Worm (Caenorhabditis elegans) whole organism, L1 larva: Measurements from ENCODE around the gene clec-6.

ENCODE experiments used
- C04F5.9 ChIP-seq: sonication (generic microtip); optimal IDR thresholded peaks from 2 replicates; lab custom pipeline; 2016; ENCODE audit warnings: missing genetic modification characterization, missing compliant biosample characterization
- C34B4.2 ChIP-seq: sonication (generic microtip); optimal IDR thresholded peaks from 2 replicates; lab custom pipeline; 2017; ENCODE audit warnings: mild to moderate bottlenecking, missing genetic modification characterization, missing compliant biosample characterization
- aly-2 ChIP-seq: fragments of 150-350 bp; optimal IDR thresholded peaks from 2 replicates; lab custom pipeline; 2014; ENCODE audit warnings: missing biosample characterization, missing genetic modification characterization
- ceh-88 ChIP-seq: fragments of 200-800 bp; sonication (Bioruptor generic); IDR thresholded peaks from 2 replicates; pipeline ENCODE4 v1.3.6; 2022; ENCODE audit warnings: missing genetic modification characterization, missing compliant biosample characterization
- dpl-1 ChIP-seq, 3 experiments: fragments of 150-350 bp in 2 of 3; sonication (generic microtip) in 1 of 3; optimal IDR thresholded peaks; 2 replicates each; lab custom pipeline; 2014 to 2017; ENCODE audit warnings: missing biosample characterization in 3 of 3, missing genetic modification characterization in 3 of 3, missing genetic modification reagents in 3 of 3
- dsc-1 ChIP-seq: sonication (generic microtip); optimal IDR thresholded peaks from 2 replicates; lab custom pipeline; 2016; ENCODE audit warnings: mild to moderate bottlenecking, missing genetic modification characterization, missing compliant biosample characterization
- efl-1 ChIP-seq, 4 experiments: fragments of 150-350 bp; optimal IDR thresholded peaks in 3 of 4; peaks in 1 of 4; 1 replicate in 1 of 4; 2 replicates in 3 of 4; lab custom pipeline; 2014; ENCODE audit warnings: missing biosample characterization in 2 of 4, missing genetic modification characterization in 2 of 4, missing genetic modification reagents in 2 of 4
- elt-2 ChIP-seq: sonication (generic microtip); optimal IDR thresholded peaks from 2 replicates; lab custom pipeline; 2016; ENCODE audit warnings: missing genetic modification characterization, mild to moderate bottlenecking, inconsistent platforms, missing compliant biosample characterization, missing genetic modification reagents
- elt-3 ChIP-seq, 6 experiments: fragments of 150-350 bp in 1 of 6; sonication (generic microtip); optimal IDR thresholded peaks; 2 replicates each; lab custom pipeline; 2017 to 2018; ENCODE audit warnings: missing biosample characterization in 6 of 6, missing genetic modification characterization in 6 of 6, inconsistent platforms in 1 of 6
- ets-5 ChIP-seq: fragments of 200-800 bp; sonication (Bioruptor generic); IDR thresholded peaks from 2 replicates; pipeline ENCODE4 v1.3.6; 2022; ENCODE audit warnings: missing genetic modification characterization, missing compliant biosample characterization
- fkh-8 ChIP-seq: sonication (generic microtip); optimal IDR thresholded peaks from 2 replicates; lab custom pipeline; 2016; ENCODE audit warnings: mild to moderate bottlenecking, missing genetic modification characterization, missing compliant biosample characterization
- fos-1 ChIP-seq: fragments of 150-350 bp; optimal IDR thresholded peaks from 2 replicates; lab custom pipeline; 2014; ENCODE audit warnings: missing biosample characterization, missing genetic modification characterization
- grh-1 ChIP-seq: fragments of 200-800 bp; sonication (Bioruptor generic); IDR thresholded peaks from 2 replicates; pipeline ENCODE4 v1.3.6; 2022; ENCODE audit warnings: missing genetic modification reagents, missing genetic modification characterization, missing compliant biosample characterization
- hlh-17 ChIP-seq: fragments of 200-800 bp; sonication (Bioruptor generic); optimal IDR thresholded peaks from 2 replicates; lab custom pipeline; 2018; ENCODE audit warnings: missing genetic modification characterization, mild to moderate bottlenecking, missing compliant biosample characterization, moderate library complexity, borderline replicate concordance
- hlh-4 ChIP-seq: sonication (generic microtip); optimal IDR thresholded peaks from 2 replicates; lab custom pipeline; 2016; ENCODE audit warnings: mild to moderate bottlenecking, missing genetic modification characterization, missing compliant biosample characterization
- isw-1 ChIP-seq: fragments of 200-800 bp; sonication (Bioruptor generic); IDR thresholded peaks from 2 replicates; pipeline ENCODE4 v1.3.6; 2022; ENCODE audit warnings: missing genetic modification characterization, missing compliant biosample characterization
- jun-1 ChIP-seq: fragments of 150-350 bp; optimal IDR thresholded peaks from 2 replicates; lab custom pipeline; 2014; ENCODE audit warnings: missing biosample characterization, missing genetic modification reagents, missing genetic modification characterization
- lin-13 ChIP-seq: fragments of 150-350 bp; optimal IDR thresholded peaks from 2 replicates; lab custom pipeline; 2014; ENCODE audit warnings: missing biosample characterization, missing genetic modification reagents, missing genetic modification characterization
- lin-14 ChIP-seq: fragments of 200-800 bp; sonication (Bioruptor generic); optimal IDR thresholded peaks from 2 replicates; lab custom pipeline; 2018; ENCODE audit warnings: mild to moderate bottlenecking, missing genetic modification characterization, moderate library complexity, missing compliant biosample characterization
- lin-35 ChIP-seq, 2 experiments: fragments of 150-350 bp; optimal IDR thresholded peaks; 2 replicates each; lab custom pipeline; 2014; ENCODE audit warnings: missing biosample characterization in 2 of 2, missing genetic modification characterization in 2 of 2, missing genetic modification reagents in 2 of 2
- lin-39 ChIP-seq: fragments of 150-350 bp; optimal IDR thresholded peaks from 2 replicates; lab custom pipeline; 2014; ENCODE audit warnings: missing biosample characterization, missing genetic modification reagents, missing genetic modification characterization
- lsy-2 ChIP-seq, 2 experiments: fragments of 150-350 bp; optimal IDR thresholded peaks; 2 replicates each; lab custom pipeline; 2014; ENCODE audit warnings: missing biosample characterization in 2 of 2, missing genetic modification characterization in 2 of 2
- mep-1 ChIP-seq: fragments of 150-350 bp; optimal IDR thresholded peaks from 2 replicates; lab custom pipeline; 2014; ENCODE audit warnings: missing biosample characterization, missing genetic modification characterization
- nhr-11 ChIP-seq: fragments of 150-350 bp; optimal IDR thresholded peaks from 2 replicates; lab custom pipeline; 2014; ENCODE audit warnings: missing biosample characterization, missing genetic modification characterization
- nhr-19 ChIP-seq: fragments of 200-800 bp; sonication (Bioruptor generic); conservative IDR thresholded peaks from 2 replicates; pipeline ENCODE4 v1.3.6; 2022; ENCODE audit warnings: missing genetic modification characterization, missing compliant biosample characterization
- nhr-20 ChIP-seq: sonication (generic microtip); optimal IDR thresholded peaks from 2 replicates; lab custom pipeline; 2016; ENCODE audit warnings: mild to moderate bottlenecking, missing genetic modification characterization, missing compliant biosample characterization
- nhr-47 ChIP-seq: sonication (generic microtip); optimal IDR thresholded peaks from 2 replicates; lab custom pipeline; 2016; ENCODE audit warnings: mild to moderate bottlenecking, missing genetic modification characterization, moderate library complexity, missing compliant biosample characterization
- nhr-71 ChIP-seq: sonication (generic microtip); optimal IDR thresholded peaks from 2 replicates; lab custom pipeline; 2016; ENCODE audit warnings: mild to moderate bottlenecking, missing genetic modification characterization, moderate library complexity, missing compliant biosample characterization
- nhr-85 ChIP-seq: sonication (generic microtip); peaks from one replicate; lab custom pipeline; 2016; ENCODE audit warnings: missing genetic modification characterization, inconsistent platforms, missing compliant biosample characterization
- nhr-90 ChIP-seq: sonication (generic microtip); optimal IDR thresholded peaks from 2 replicates; lab custom pipeline; 2016; ENCODE audit warnings: mild to moderate bottlenecking, missing genetic modification characterization, missing compliant biosample characterization; ENCODE audit not compliant: poor library complexity
- pag-3 ChIP-seq: sonication (generic microtip); optimal IDR thresholded peaks from 2 replicates; lab custom pipeline; 2017; ENCODE audit warnings: missing genetic modification characterization, mild to moderate bottlenecking, missing compliant biosample characterization, antibody characterized with exemption, borderline replicate concordance; ENCODE audit not compliant: insufficient read depth
- snu-23 ChIP-seq: sonication (generic microtip); optimal IDR thresholded peaks from 2 replicates; lab custom pipeline; 2016; ENCODE audit warnings: missing genetic modification characterization, missing compliant biosample characterization
- sptf-1 ChIP-seq: fragments of 150-350 bp; optimal IDR thresholded peaks from 2 replicates; lab custom pipeline; 2014; ENCODE audit warnings: missing biosample characterization, missing genetic modification characterization
- swsn-7 ChIP-seq: sonication (generic microtip); optimal IDR thresholded peaks from 2 replicates; lab custom pipeline; 2016; ENCODE audit warnings: missing genetic modification characterization, missing compliant biosample characterization
- tbx-2 ChIP-seq: sonication (generic microtip); optimal IDR thresholded peaks from 2 replicates; lab custom pipeline; 2016; ENCODE audit warnings: missing genetic modification characterization, missing compliant biosample characterization
- tlp-1 ChIP-seq: fragments of 150-350 bp; optimal IDR thresholded peaks from 2 replicates; lab custom pipeline; 2014; ENCODE audit warnings: missing biosample characterization, missing genetic modification characterization
- unc-130 ChIP-seq: fragments of 150-350 bp; optimal IDR thresholded peaks from 2 replicates; lab custom pipeline; 2017; ENCODE audit warnings: missing biosample characterization, missing genetic modification characterization, inconsistent platforms
- unc-86 ChIP-seq: sonication (generic microtip); optimal IDR thresholded peaks from 2 replicates; lab custom pipeline; 2016; ENCODE audit warnings: missing genetic modification characterization, missing compliant biosample characterization
- xbp-1 ChIP-seq: sonication (generic microtip); optimal IDR thresholded peaks from 2 replicates; lab custom pipeline; 2016; ENCODE audit warnings: missing genetic modification characterization, missing compliant biosample characterization

Gene clec-6

ce11 chrIII:4930154-4930679 is 43.0 kb upstream of the clec-6 start, which contains the start of gene set-2 (continued):
- TF ChIP-seq fos-1 (no peak), hlh-4 (tag; lab: Kevin White, UChicago) (no peak), nhr-11 (tag; lab: Kevin White, UChicago) (no peak), unc-86 (tag; lab: Kevin White, UChicago) (peak; percentile 25), C34B4.2 (tag; lab: Kevin White, UChicago) (no peak), nhr-85 (tag; lab: Kevin White, UChicago) (peak; percentile 87), lin-39 (tag; lab: Kevin White, UChicago) (no peak)

- no peak for TF ChIP-seq tlp-1 (tag; lab: Kevin White, UChicago)
- no peak for TF ChIP-seq nhr-85 (tag; lab: Kevin White, UChicago)
- TF ChIP-seq fos-1, result no peak
- no peak for TF ChIP-seq elt-3 (tag; optimal IDR thresholded peaks at IDR 0.05; lab: Kevin White, UChicago)
- no peak for TF ChIP-seq ets-5 (GFP tag; lab: Robert Waterston, UW)
- TF ChIP-seq unc-86 (tag; lab: Kevin White, UChicago), result no peak
- no peak for TF ChIP-seq elt-2 (tag; lab: Kevin White, UChicago)
- no peak for TF ChIP-seq unc-130 (tag; lab: Kevin White, UChicago)
- no peak for TF ChIP-seq aly-2
- TF ChIP-seq pag-3, result no peak
- TF ChIP-seq C04F5.9, result no peak
- no peak for TF ChIP-seq nhr-19 (GFP tag; lab: Robert Waterston, UW)
- no peak for TF ChIP-seq sptf-1 (tag; lab: Kevin White, UChicago)
- no peak for TF ChIP-seq lin-13 (GFP tag; lab: Kevin White, UChicago)
- no peak for TF ChIP-seq lin-35 (GFP tag; optimal IDR thresholded peaks at IDR 0.05; lab: Kevin White, UChicago)
- TF ChIP-seq isw-1 (GFP tag; lab: Robert Waterston, UW), result no peak
Measured at ce11 chrIII:4924134-4924533, 36.9 kb upstream of the clec-6 start.

ce11 chrIII:4922020-4922419 is 34.8 kb upstream of the clec-6 start, which contains the start of gene mmab-1:
mmab-1 (minus strand) TSS chrIII:4922114.
- peak in 1 of 2 experiments; percentile 18 for TF ChIP-seq lsy-2 (tag; optimal IDR thresholded peaks at IDR 0.05; lab: Kevin White, UChicago)
- peak; percentile 51 for TF ChIP-seq grh-1 (GFP tag; lab: Robert Waterston, UW)
- peak; percentile 36 for TF ChIP-seq fkh-8 (tag; lab: Kevin White, UChicago)
- peak; percentile 8; the same call in 1 of the 2 replicates for TF ChIP-seq ceh-88 (GFP tag; lab: Robert Waterston, UW)
- TF ChIP-seq lin-35 (GFP tag; optimal IDR thresholded peaks at IDR 0.05; lab: Kevin White, UChicago), result peak in 1 of 2 experiments; percentile 8
- peak; percentile 66 for TF ChIP-seq nhr-19 (GFP tag; lab: Robert Waterston, UW)
- TF ChIP-seq nhr-90 (tag; lab: Kevin White, UChicago), result peak; percentile 60
- TF ChIP-seq nhr-47 (tag; lab: Kevin White, UChicago), result peak; percentile 57
- peak; percentile 19 for TF ChIP-seq swsn-7 (tag; lab: Kevin White, UChicago)
- peak; percentile 15 to 30 for TF ChIP-seq efl-1 (optimal IDR thresholded peaks at IDR 0.05; lab: Kevin White, UChicago)
- TF ChIP-seq efl-1 (GFP tag; optimal IDR thresholded peaks at IDR 0.05 in 1 of 2; lab: Kevin White, UChicago), result peak in 1 of 2 experiments; percentile 91
- peak; percentile 4 for TF ChIP-seq tbx-2 (tag; lab: Kevin White, UChicago)
- peak; percentile 36 for TF ChIP-seq snu-23 (GFP tag; lab: Kevin White, UChicago)
- TF ChIP-seq nhr-71 (tag; lab: Kevin White, UChicago), result peak; percentile 59
- TF ChIP-seq dpl-1 (GFP tag; optimal IDR thresholded peaks at IDR 0.05; lab: Kevin White, UChicago), result peak in 1 of 3 experiments; percentile 11
- peak; percentile 18 for TF ChIP-seq nhr-20 (tag; lab: Kevin White, UChicago)
- peak; percentile 15 for TF ChIP-seq dsc-1
- TF ChIP-seq, all 84 proteins: peak for 16; not testable (repeated sequence) for 68

- no peak for TF ChIP-seq nhr-19 (GFP tag; lab: Robert Waterston, UW)
- no peak for TF ChIP-seq dsc-1
- TF ChIP-seq jun-1 (tag; lab: Kevin White, UChicago), result no peak
- no peak for TF ChIP-seq lin-14 (GFP tag; lab: Kevin White, UChicago)
- no peak for TF ChIP-seq aly-2
- no peak for TF ChIP-seq hlh-4 (tag; lab: Kevin White, UChicago)
- no peak for TF ChIP-seq hlh-17 (GFP tag; lab: Kevin White, UChicago)
- no peak for TF ChIP-seq fkh-8 (tag; lab: Kevin White, UChicago)
- no peak for TF ChIP-seq mep-1 (tag; lab: Kevin White, UChicago)
- no peak for TF ChIP-seq xbp-1 (tag; lab: Kevin White, UChicago)
Measured at ce11 chrIII:4920221-4920620, 33.0 kb upstream of the clec-6 start, which contains the start of gene ula-1. ula-1 (minus strand) TSS chrIII:4920321.
